Worm (Caenorhabditis elegans) whole organism, L4 larva: Measurements from ENCODE around the gene R09E12.9.

Experiments used
- D1046.2 ChIP-seq: fragments of 200-800 bp; sonication (Bioruptor generic); IDR thresholded peaks from 2 replicates; pipeline ENCODE4 v1.3.6; 2022; ENCODE audit warnings: missing genetic modification characterization, missing compliant biosample characterization
- F49E8.2 ChIP-seq: sonication (generic microtip); optimal IDR thresholded peaks from 2 replicates; lab custom pipeline; 2016; ENCODE audit warnings: missing compliant biosample characterization, mild to moderate bottlenecking, missing genetic modification characterization, borderline replicate concordance
- Y5F2A.4 ChIP-seq: fragments of 200-800 bp; sonication (Bioruptor generic); optimal IDR thresholded peaks from 2 replicates; lab custom pipeline; 2018; ENCODE audit warnings: mild to moderate bottlenecking, missing genetic modification characterization, missing compliant biosample characterization
- aly-2 ChIP-seq: sonication (generic microtip); optimal IDR thresholded peaks from 2 replicates; lab custom pipeline; 2018; ENCODE audit warnings: missing biosample characterization, missing genetic modification characterization
- lin-1 ChIP-seq: fragments of 200-800 bp; sonication (Bioruptor generic); IDR thresholded peaks from 2 replicates; pipeline ENCODE4 v1.3.6; 2022; ENCODE audit warnings: missing genetic modification reagents, missing genetic modification characterization, missing compliant biosample characterization
- lin-39 ChIP-seq: fragments of 150-350 bp; optimal IDR thresholded peaks from 2 replicates; lab custom pipeline; 2014; ENCODE audit warnings: missing biosample characterization, missing genetic modification reagents, missing genetic modification characterization
- nhr-28 ChIP-seq: fragments of 150-350 bp; optimal IDR thresholded peaks from 2 replicates; lab custom pipeline; 2014; ENCODE audit warnings: missing biosample characterization, missing genetic modification characterization
- pqm-1 ChIP-seq: sonication (generic microtip); optimal IDR thresholded peaks from 2 replicates; lab custom pipeline; 2017; ENCODE audit warnings: missing biosample characterization, missing genetic modification characterization
- snpc-4 ChIP-seq: fragments of 150-350 bp; optimal IDR thresholded peaks from 2 replicates; lab custom pipeline; 2014; ENCODE audit warnings: missing biosample characterization, missing genetic modification characterization
- unc-130 ChIP-seq: sonication (generic microtip); optimal IDR thresholded peaks from 2 replicates; lab custom pipeline; 2016; ENCODE audit warnings: missing genetic modification reagents, missing genetic modification characterization, missing compliant biosample characterization
- zag-1 ChIP-seq: fragments of 150-350 bp; optimal IDR thresholded peaks from 2 replicates; lab custom pipeline; 2014; ENCODE audit warnings: missing biosample characterization, missing genetic modification characterization

DNA sequence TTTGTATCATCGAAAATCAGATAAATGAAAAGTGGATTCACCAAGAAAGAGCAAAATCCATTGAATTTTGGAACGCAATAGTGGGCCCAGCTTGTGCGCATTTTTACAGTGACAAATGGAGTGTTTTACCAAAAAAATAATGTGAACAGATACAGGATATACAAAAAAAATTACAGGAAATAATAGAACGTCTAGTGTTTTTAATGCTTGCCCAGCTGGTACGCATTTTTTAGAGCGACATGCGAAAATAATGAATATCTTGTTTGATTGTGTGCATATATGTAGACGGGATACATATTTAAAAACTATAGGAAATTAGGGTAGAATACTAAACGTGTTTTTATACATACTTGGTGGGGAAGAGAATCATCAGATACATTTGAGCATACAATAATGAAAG is 41.2 kb upstream of the R09E12.9 start, which contains the start of gene srj-25:
- TF ChIP-seq nhr-28 (no peak), snpc-4 (tag; lab: Kevin White, UChicago) (no peak), Y5F2A.4 (GFP tag; lab: Kevin White, UChicago) (no peak), aly-2 (tag; lab: Kevin White, UChicago) (no peak), pqm-1 (tag; lab: Kevin White, UChicago) (no peak), unc-130 (GFP tag; lab: Kevin White, UChicago) (no peak), zag-1 (no peak), lin-39 (tag; lab: Kevin White, UChicago) (no peak), D1046.2 (GFP tag; lab: Robert Waterston, UW) (no peak), lin-1 (no peak), F49E8.2 (tag; lab: Kevin White, UChicago) (no peak)
